Worm (Caenorhabditis elegans): ENCODE measurements around the gene cank-26.

DNA sequence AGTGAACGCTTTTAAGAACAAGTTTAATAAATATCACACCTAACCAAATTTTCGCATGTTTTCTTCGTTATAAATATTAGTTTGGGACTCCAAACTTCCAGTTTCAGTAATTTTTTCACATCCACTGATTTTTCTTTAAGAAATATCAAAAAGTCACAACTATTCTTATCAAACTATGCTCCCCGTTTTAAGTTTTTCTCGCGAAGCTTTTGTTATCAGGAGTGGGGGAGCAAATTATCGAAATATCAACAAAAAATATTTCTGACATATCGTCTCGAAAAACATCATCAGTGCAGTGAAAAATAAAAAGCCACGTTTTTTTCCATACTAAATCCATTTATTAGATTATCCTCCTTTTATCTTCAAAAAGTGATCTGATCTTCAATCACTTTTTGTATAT, 17.2 kb upstream of the cank-26 start:
- TF ChIP-seq C06A6.2 (GFP tag; conservative IDR thresholded peaks at IDR 0.05) = no peak
- no peak for TF ChIP-seq dpl-1 (GFP tag; optimal IDR thresholded peaks at IDR 0.05)
- no peak for TF ChIP-seq madf-3 (GFP tag; IDR thresholded peaks at IDR 0.05)
- TF ChIP-seq unc-62 (GFP tag; optimal IDR thresholded peaks at IDR 0.05) = no peak
- TF ChIP-seq F52B5.7 (tag; optimal IDR thresholded peaks at IDR 0.05) = no peak
- TF ChIP-seq ztf-26 (tag; optimal IDR thresholded peaks at IDR 0.05) = no peak
- no peak for TF ChIP-seq attf-5 (GFP tag; optimal IDR thresholded peaks at IDR 0.05)

Measured in whole organism, young adult.